Worm (Caenorhabditis elegans) whole organism, L4 larva: ENCODE measurements around the gene gpa-4.

Experiments
- F26F4.8 ChIP-seq: fragments of 200-800 bp; sonication (Bioruptor generic); conservative IDR thresholded peaks from 2 replicates; pipeline ENCODE4 v1.3.6; 2022; ENCODE audit warnings: missing genetic modification characterization, missing compliant biosample characterization
- F37D6.2 ChIP-seq: sonication (generic microtip); optimal IDR thresholded peaks from 2 replicates; lab custom pipeline; 2016; ENCODE audit warnings: mild to moderate bottlenecking, missing genetic modification characterization, missing compliant biosample characterization
- T26A8.4 ChIP-seq: fragments of 200-800 bp; sonication (Bioruptor generic); IDR thresholded peaks from 2 replicates; pipeline ENCODE4 v1.3.6; 2022; ENCODE audit warnings: missing genetic modification characterization, missing compliant biosample characterization
- Y75B8A.6 ChIP-seq: fragments of 200-800 bp; sonication (Bioruptor generic); IDR thresholded peaks from 2 replicates; pipeline ENCODE4 v1.3.6; 2022; ENCODE audit warnings: missing genetic modification reagents, missing genetic modification characterization, missing compliant biosample characterization
- aha-1 ChIP-seq: fragments of 150-350 bp; peaks from one replicate; lab custom pipeline; 2014; ENCODE audit warnings: missing biosample characterization, missing genetic modification characterization
- ama-1 ChIP-seq: fragments of 150-350 bp; optimal IDR thresholded peaks from 2 replicates; lab custom pipeline; 2014; ENCODE audit warnings: inconsistent platforms, mixed read lengths
- ceh-20 ChIP-seq: fragments of 200-800 bp; sonication (Bioruptor generic); IDR thresholded peaks from 2 replicates; pipeline ENCODE4 v1.3.6; 2022; ENCODE audit warnings: missing genetic modification reagents, missing genetic modification characterization, missing compliant biosample characterization
- ceh-28 ChIP-seq: fragments of 150-350 bp; optimal IDR thresholded peaks from 2 replicates; lab custom pipeline; 2014; ENCODE audit warnings: missing biosample characterization, missing genetic modification reagents, missing genetic modification characterization
- ceh-32 ChIP-seq: sonication (generic microtip); optimal IDR thresholded peaks from 2 replicates; lab custom pipeline; 2016; ENCODE audit warnings: mild to moderate bottlenecking, missing genetic modification characterization, missing compliant biosample characterization; ENCODE audit not compliant: poor library complexity
- ceh-44 ChIP-seq: fragments of 200-800 bp; sonication (Bioruptor generic); IDR thresholded peaks from 2 replicates; pipeline ENCODE4 v1.3.6; 2022; ENCODE audit warnings: missing genetic modification reagents, missing genetic modification characterization, missing compliant biosample characterization
- ceh-82 ChIP-seq: sonication (generic microtip); optimal IDR thresholded peaks from 2 replicates; lab custom pipeline; 2017; ENCODE audit warnings: missing biosample characterization, missing genetic modification characterization
- dmd-6 ChIP-seq: fragments of 200-800 bp; sonication (Bioruptor generic); IDR thresholded peaks from 2 replicates; pipeline ENCODE4 v1.3.6; 2022; ENCODE audit warnings: missing genetic modification reagents, missing genetic modification characterization, missing compliant biosample characterization
- dmd-9 ChIP-seq: fragments of 200-800 bp; sonication (Bioruptor generic); IDR thresholded peaks from 2 replicates; pipeline ENCODE4 v1.3.6; 2022; ENCODE audit warnings: missing genetic modification reagents, missing genetic modification characterization, missing compliant biosample characterization
- dpl-1 ChIP-seq: fragments of 150-350 bp; optimal IDR thresholded peaks from 2 replicates; lab custom pipeline; 2014; ENCODE audit warnings: missing biosample characterization, missing genetic modification reagents, missing genetic modification characterization
- duxl-1 ChIP-seq: sonication (generic microtip); optimal IDR thresholded peaks from 2 replicates; lab custom pipeline; 2016; ENCODE audit warnings: mild to moderate bottlenecking, missing genetic modification characterization, moderate library complexity, missing compliant biosample characterization; ENCODE audit not compliant: poor library complexity
- dve-1 ChIP-seq: sonication (generic microtip); optimal IDR thresholded peaks from 2 replicates; lab custom pipeline; 2017; ENCODE audit warnings: antibody characterized with exemption, mild to moderate bottlenecking, missing genetic modification characterization, missing compliant biosample characterization; ENCODE audit not compliant: insufficient read depth
- egl-27 ChIP-seq: sonication (generic microtip); optimal IDR thresholded peaks from 3 replicates; lab custom pipeline; 2017; ENCODE audit warnings: missing biosample characterization, missing genetic modification reagents, missing genetic modification characterization
- egl-43 ChIP-seq: fragments of 200-800 bp; sonication (Bioruptor generic); IDR thresholded peaks from 2 replicates; pipeline ENCODE4 v1.3.6; 2022; ENCODE audit warnings: missing genetic modification reagents, missing genetic modification characterization, missing compliant biosample characterization
- hif-1 ChIP-seq, 2 experiments: sonication (generic microtip); optimal IDR thresholded peaks; 2 replicates each; lab custom pipeline; 2016 to 2017; ENCODE audit warnings: missing compliant biosample characterization in 2 of 2, missing genetic modification characterization in 2 of 2, missing genetic modification reagents in 2 of 2, missing genotype in 2 of 2, mild to moderate bottlenecking in 1 of 2
- hmg-1.1 ChIP-seq: fragments of 200-800 bp; sonication (Bioruptor generic); IDR thresholded peaks from 2 replicates; pipeline ENCODE4 v1.3.6; 2022; ENCODE audit warnings: missing genetic modification reagents, missing genetic modification characterization, missing compliant biosample characterization
- jun-1 ChIP-seq: fragments of 150-350 bp; optimal IDR thresholded peaks from 2 replicates; lab custom pipeline; 2014; ENCODE audit warnings: missing biosample characterization, missing genetic modification reagents, missing genetic modification characterization
- lim-7 ChIP-seq: fragments of 200-800 bp; sonication (Bioruptor generic); IDR thresholded peaks from 2 replicates; pipeline ENCODE4 v1.3.6; 2022; ENCODE audit warnings: missing genetic modification characterization, missing compliant biosample characterization
- lin-13 ChIP-seq: fragments of 150-350 bp; optimal IDR thresholded peaks from 2 replicates; lab custom pipeline; 2014; ENCODE audit warnings: missing biosample characterization, missing genetic modification reagents, missing genetic modification characterization
- lin-38 ChIP-seq: fragments of 200-800 bp; sonication (Bioruptor generic); IDR thresholded peaks from 2 replicates; pipeline ENCODE4 v1.3.6; 2022; ENCODE audit warnings: missing genetic modification reagents, missing genetic modification characterization, missing compliant biosample characterization
- lsy-2 ChIP-seq, 2 experiments: fragments of 150-350 bp in 1 of 2; sonication (generic microtip) in 1 of 2; optimal IDR thresholded peaks; 2 replicates each; lab custom pipeline; 2014 to 2017; ENCODE audit warnings: missing biosample characterization in 2 of 2, missing genetic modification characterization in 2 of 2
- madf-9 ChIP-seq: fragments of 200-800 bp; sonication (Bioruptor generic); conservative IDR thresholded peaks from 2 replicates; pipeline ENCODE4 v1.3.6; 2022; ENCODE audit warnings: missing genetic modification reagents, missing genetic modification characterization, missing compliant biosample characterization
- mdt-29 ChIP-seq: fragments of 200-800 bp; sonication (Bioruptor generic); IDR thresholded peaks from 2 replicates; pipeline ENCODE4 v1.3.6; 2022; ENCODE audit warnings: missing genetic modification reagents, missing genetic modification characterization, missing compliant biosample characterization
- mes-2 ChIP-seq: sonication (generic microtip); optimal IDR thresholded peaks from 2 replicates; lab custom pipeline; 2016; ENCODE audit warnings: missing genotype, mild to moderate bottlenecking, missing genetic modification characterization, missing compliant biosample characterization; ENCODE audit not compliant: poor library complexity, severe bottlenecking
- nhr-10 ChIP-seq: fragments of 150-350 bp; optimal IDR thresholded peaks from 2 replicates; lab custom pipeline; 2014; ENCODE audit warnings: missing biosample characterization, missing genetic modification characterization
- nhr-11 ChIP-seq: fragments of 150-350 bp; optimal IDR thresholded peaks from 2 replicates; lab custom pipeline; 2014; ENCODE audit warnings: missing biosample characterization, missing genetic modification characterization
- nhr-25 ChIP-seq: sonication (generic microtip); optimal IDR thresholded peaks from 2 replicates; lab custom pipeline; 2017; ENCODE audit warnings: missing genetic modification characterization, mild to moderate bottlenecking, missing compliant biosample characterization, antibody characterized with exemption, moderate library complexity, borderline replicate concordance; ENCODE audit not compliant: insufficient read depth
- nhr-48 ChIP-seq: sonication (generic microtip); optimal IDR thresholded peaks from 2 replicates; lab custom pipeline; 2016; ENCODE audit warnings: mild to moderate bottlenecking, missing genetic modification characterization, missing compliant biosample characterization
- nhr-77 ChIP-seq: fragments of 150-350 bp; optimal IDR thresholded peaks from 2 replicates; lab custom pipeline; 2014; ENCODE audit warnings: missing biosample characterization, missing genetic modification characterization
- pha-4 ChIP-seq, 2 experiments: fragments of 150-350 bp in 1 of 2; fragments of 200-800 bp in 1 of 2; sonication (Bioruptor generic) in 1 of 2; IDR thresholded peaks in 1 of 2; optimal IDR thresholded peaks in 1 of 2; 2 replicates each; pipeline versions ENCODE4 v1.3.6 to Lab custom; 2014 to 2022; ENCODE audit warnings: missing genetic modification characterization in 2 of 2, missing genetic modification reagents in 2 of 2, missing biosample characterization in 1 of 2, missing compliant biosample characterization in 1 of 2
- php-3 ChIP-seq: fragments of 200-800 bp; sonication (Bioruptor generic); IDR thresholded peaks from 2 replicates; pipeline ENCODE4 v1.3.6; 2022; ENCODE audit warnings: missing genetic modification reagents, missing genetic modification characterization, missing compliant biosample characterization
- pqm-1 ChIP-seq: sonication (generic microtip); optimal IDR thresholded peaks from 2 replicates; lab custom pipeline; 2017; ENCODE audit warnings: missing biosample characterization, missing genetic modification characterization
- sdz-12 ChIP-seq: fragments of 200-800 bp; sonication (Bioruptor generic); optimal IDR thresholded peaks from 2 replicates; lab custom pipeline; 2018; ENCODE audit warnings: mild to moderate bottlenecking, missing genetic modification characterization, missing compliant biosample characterization
- set-16 ChIP-seq: fragments of 200-800 bp; sonication (Bioruptor generic); IDR thresholded peaks from 2 replicates; pipeline ENCODE4 v1.3.6; 2022; ENCODE audit warnings: missing genetic modification reagents, missing genetic modification characterization, missing compliant biosample characterization
- snpc-1.2 ChIP-seq: fragments of 200-800 bp; sonication (Bioruptor generic); IDR thresholded peaks from 2 replicates; pipeline ENCODE4 v1.3.6; 2022; ENCODE audit warnings: missing genetic modification reagents, missing genetic modification characterization, missing compliant biosample characterization
- snpc-4 ChIP-seq: fragments of 150-350 bp; optimal IDR thresholded peaks from 2 replicates; lab custom pipeline; 2014; ENCODE audit warnings: missing biosample characterization, missing genetic modification characterization
- unc-130 ChIP-seq: sonication (generic microtip); optimal IDR thresholded peaks from 2 replicates; lab custom pipeline; 2016; ENCODE audit warnings: missing genetic modification reagents, missing genetic modification characterization, missing compliant biosample characterization
- unc-62 ChIP-seq, 3 experiments: fragments of 150-350 bp in 1 of 3; sonication (generic microtip); optimal IDR thresholded peaks in 2 of 3; peaks in 1 of 3; 1 replicate in 1 of 3; 2 replicates in 2 of 3; lab custom pipeline; 2014 to 2017; ENCODE audit warnings: missing biosample characterization in 3 of 3, missing genetic modification characterization in 3 of 3, missing genetic modification reagents in 3 of 3, missing genotype in 1 of 3

The gpa-4 gene

DNA sequence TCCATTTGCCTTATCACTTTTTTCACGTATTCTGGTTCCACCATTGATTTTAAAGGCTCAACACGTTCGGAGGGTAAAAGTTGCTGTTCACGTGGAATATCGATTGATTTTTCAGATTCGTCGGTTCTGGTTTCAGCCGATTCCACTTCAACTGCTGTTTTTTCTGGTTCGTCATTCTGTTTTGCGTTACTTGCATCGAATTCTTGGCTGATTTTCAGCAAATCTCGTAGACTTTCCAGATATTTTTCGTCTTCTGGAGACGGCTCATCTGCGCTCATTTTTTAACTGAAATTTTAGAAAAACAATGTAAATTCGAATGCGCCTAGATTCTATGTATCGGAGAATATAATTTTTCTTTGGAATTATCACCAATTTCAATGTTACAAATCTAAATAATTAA lies 18.2 kb downstream of the gpa-4 start, which contains the start of gene eri-1:
Gene eri-1 (minus strand): TSS at position 285 of the 400 bp plus-strand sequence.
- TF ChIP-seq nhr-25 (tag; lab: Kevin White, UChicago) (no peak), snpc-4 (tag; lab: Kevin White, UChicago) (no peak), unc-130 (GFP tag; lab: Kevin White, UChicago) (no peak), T26A8.4 (GFP tag; lab: Robert Waterston, UW) (no peak), mdt-29 (0 out of 2 replicates have a peak, but pooled peaks have one; percentile 12), jun-1 (no peak), aha-1 (tag; lab: Kevin White, UChicago) (peak; percentile 13), lim-7 (no peak), lsy-2 (tag; optimal IDR thresholded peaks at IDR 0.05; lab: Kevin White, UChicago) (no peak), mes-2 (tag; lab: Kevin White, UChicago) (peak; percentile 0), pqm-1 (no peak), ama-1 (peak; percentile 6), snpc-1.2 (GFP tag; lab: Robert Waterston, UW) (peak; percentile 24; the same call in 1 of the 2 replicates), hmg-1.1 (GFP tag; lab: Robert Waterston, UW) (no peak)

DNA sequence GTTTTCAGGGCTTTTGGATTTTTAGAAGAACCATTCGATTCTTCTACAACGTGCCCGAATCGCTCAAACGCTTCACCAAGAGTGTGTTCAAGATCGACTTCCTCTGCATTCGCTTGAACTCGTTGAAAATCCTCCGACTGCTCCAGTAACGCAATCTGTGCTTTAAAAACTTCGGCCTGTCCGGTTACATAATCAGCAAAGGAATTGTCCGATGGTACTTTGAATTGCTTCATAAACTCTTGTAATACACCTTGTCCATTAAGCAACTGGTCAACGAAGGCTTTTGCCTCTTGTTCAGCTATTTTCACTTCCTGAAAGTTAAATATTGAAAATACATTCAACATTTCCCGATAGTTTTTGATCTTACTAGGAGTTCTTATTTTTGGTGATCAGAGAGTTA lies 19.2 kb downstream of the gpa-4 start:
- TF ChIP-seq egl-43 (GFP tag; lab: Robert Waterston, UW) (0 out of 2 replicates have a peak, but pooled peaks have one; percentile 38), madf-9 (GFP tag; lab: Robert Waterston, UW) (no peak)

DNA sequence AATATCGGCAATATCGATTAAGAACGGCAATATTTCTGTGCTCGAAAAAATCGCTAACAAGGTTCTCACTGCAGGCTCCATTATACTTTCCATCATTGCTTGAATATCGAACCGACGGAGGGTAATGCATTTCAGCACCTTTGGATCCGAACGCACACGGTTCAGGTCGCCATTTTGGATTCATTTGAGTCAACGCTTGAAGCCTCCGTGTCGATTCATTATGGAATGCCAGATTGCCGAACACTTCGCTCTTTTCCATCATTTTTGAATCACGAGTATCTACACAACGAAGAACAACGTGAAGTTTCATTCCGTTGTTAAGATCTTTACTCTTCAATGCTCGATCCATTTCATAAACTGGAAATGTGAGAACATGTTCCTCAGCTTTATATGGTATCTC lies 20.6 kb downstream of the gpa-4 start:
- TF ChIP-seq dmd-9 (GFP tag; lab: Robert Waterston, UW) (no peak), Y75B8A.6 (GFP tag; lab: Robert Waterston, UW) (no peak), aha-1 (tag; lab: Kevin White, UChicago) (peak; percentile 93), nhr-48 (tag; lab: Kevin White, UChicago) (no peak), unc-62 (GFP tag; optimal IDR thresholded peaks at IDR 0.05 in 1 of 2; lab: Kevin White, UChicago) (peak in 1 of 2 experiments; percentile 19), unc-62 (tag; optimal IDR thresholded peaks at IDR 0.05; lab: Kevin White, UChicago) (no peak)

DNA sequence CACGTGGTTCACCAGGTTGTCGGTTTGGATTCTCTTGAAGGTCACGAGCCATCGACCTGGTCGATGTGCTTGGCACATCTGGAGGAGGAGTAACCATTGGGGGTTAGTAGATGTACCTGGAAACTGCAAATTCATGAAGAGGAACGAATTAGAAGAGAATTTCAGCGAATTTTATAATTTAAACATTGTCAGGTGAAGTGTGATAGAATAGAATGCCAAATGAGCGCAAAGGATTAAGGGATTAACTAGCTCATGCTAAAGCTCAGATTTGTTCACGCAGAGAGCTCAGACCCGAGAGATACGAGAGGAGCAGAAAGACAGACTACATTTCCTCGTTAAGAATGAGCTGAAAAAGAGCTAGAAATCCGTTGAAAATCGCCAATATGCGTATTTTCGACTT lies 23.6 kb downstream of the gpa-4 start, which contains the start of gene daf-18:
Gene daf-18 (minus strand): TSS at position 126 of the 400 bp plus-strand sequence.
- TF ChIP-seq lin-13 (GFP tag; lab: Kevin White, UChicago) (no peak), T26A8.4 (GFP tag; lab: Robert Waterston, UW) (no peak), dmd-6 (GFP tag; lab: Robert Waterston, UW) (no peak), set-16 (no peak), egl-27 (tag; lab: Kevin White, UChicago) (no peak), jun-1 (no peak), nhr-77 (tag; lab: Kevin White, UChicago) (no peak), lin-38 (GFP tag; lab: Robert Waterston, UW) (no peak), dpl-1 (GFP tag; lab: Kevin White, UChicago) (no peak), ceh-82 (tag; lab: Kevin White, UChicago) (no peak), aha-1 (tag; lab: Kevin White, UChicago) (no peak), duxl-1 (tag; lab: Kevin White, UChicago) (no peak), ceh-20 (no peak)

DNA sequence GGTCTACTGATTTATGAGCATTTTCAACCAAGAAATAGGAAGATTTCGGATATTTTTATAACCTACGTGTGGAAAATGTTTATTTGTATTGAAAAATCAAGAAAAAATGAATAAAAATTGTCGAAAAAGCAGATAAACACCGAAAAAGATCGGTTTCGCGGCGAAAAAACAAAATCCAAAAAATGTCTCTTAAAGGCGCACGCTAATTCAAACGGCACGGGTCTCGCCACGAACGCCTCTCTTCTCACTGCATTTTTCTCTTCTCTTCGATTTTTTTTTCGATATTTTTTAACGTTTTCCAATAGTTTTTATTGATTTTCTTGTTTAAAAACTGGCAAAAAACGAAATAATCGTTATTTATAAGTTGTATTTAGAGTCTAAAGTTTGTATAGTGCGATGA lies 24.1 kb downstream of the gpa-4 start:
- TF ChIP-seq ceh-32 (tag; lab: Kevin White, UChicago) (no peak), ceh-44 (GFP tag; lab: Robert Waterston, UW) (no peak), nhr-10 (tag; lab: Kevin White, UChicago) (no peak), lin-13 (GFP tag; lab: Kevin White, UChicago) (peak; percentile 38), php-3 (no peak), F26F4.8 (GFP tag; lab: Robert Waterston, UW) (no peak), nhr-11 (tag; lab: Kevin White, UChicago) (no peak), ceh-28 (tag; lab: Kevin White, UChicago) (no peak), pha-4 (GFP tag; IDR thresholded peaks at IDR 0.05; lab: Robert Waterston, UW) (no peak), pha-4 (tag; optimal IDR thresholded peaks at IDR 0.05; lab: Kevin White, UChicago) (no peak), duxl-1 (tag; lab: Kevin White, UChicago) (no peak), dve-1 (tag; lab: Kevin White, UChicago) (peak; percentile 1), nhr-77 (tag; lab: Kevin White, UChicago) (no peak), F37D6.2 (tag; lab: Kevin White, UChicago) (no peak), dpl-1 (GFP tag; lab: Kevin White, UChicago) (peak; percentile 67), sdz-12 (GFP tag; lab: Kevin White, UChicago) (no peak), mdt-29 (no peak), snpc-1.2 (GFP tag; lab: Robert Waterston, UW) (no peak), hif-1 (tag; optimal IDR thresholded peaks at IDR 0.05; lab: Kevin White, UChicago) (no peak)
